Worm (Caenorhabditis elegans): Measurements from ENCODE around the gene C50H2.13.

The C50H2.13 gene

ce11 chrV:9901119-9901518 is 25.2 kb upstream of the C50H2.13 start:
- TF ChIP-seq dmd-4 (tag; optimal IDR thresholded peaks at IDR 0.05; ENCODE audit: borderline replicate concordance) (no peak), ttx-3 (tag; optimal IDR thresholded peaks at IDR 0.05) (no peak)

ce11 chrV:9906115-9906514 is 20.2 kb upstream of the C50H2.13 start, which contains the start of gene fipr-11:
TSS of gene fipr-11 (minus strand) at chrV:9906215.
- no peak for TF ChIP-seq eyg-1 (tag; optimal IDR thresholded peaks at IDR 0.05)
- TF ChIP-seq fkh-10 (GFP tag; optimal IDR thresholded peaks at IDR 0.05): no peak
- no peak for TF ChIP-seq ztf-16 (tag; optimal IDR thresholded peaks at IDR 0.05)
- no peak for TF ChIP-seq mec-3 (tag; optimal IDR thresholded peaks at IDR 0.05; ENCODE audit: borderline replicate concordance)
- no peak for TF ChIP-seq lin-11 (tag; optimal IDR thresholded peaks at IDR 0.05)
- TF ChIP-seq hlh-15 (tag; optimal IDR thresholded peaks at IDR 0.05): no peak
- TF ChIP-seq dmd-4 (tag; optimal IDR thresholded peaks at IDR 0.05; ENCODE audit: borderline replicate concordance): no peak
- TF ChIP-seq hlh-8 (tag; optimal IDR thresholded peaks at IDR 0.05): no peak
- TF ChIP-seq ceh-30 (tag; optimal IDR thresholded peaks at IDR 0.05): no peak

DNA sequence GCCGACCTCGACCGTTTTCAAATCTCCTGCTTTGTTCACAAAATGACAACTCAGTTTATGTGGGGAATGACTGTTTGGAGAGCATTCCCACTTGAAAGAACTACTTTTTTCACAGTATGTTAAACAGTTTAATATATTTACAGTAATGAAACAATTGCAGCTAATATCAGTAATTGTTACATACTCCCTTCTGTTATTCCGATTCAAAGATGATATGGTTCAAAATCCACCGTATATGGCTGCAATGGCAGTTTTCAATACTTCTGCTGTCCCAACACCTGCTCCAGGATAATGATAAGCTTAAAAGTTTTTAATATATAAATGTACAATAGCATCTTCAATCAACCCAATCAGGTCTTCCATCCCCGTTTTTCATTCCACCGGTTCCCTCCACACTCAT is 19.1 kb upstream of the C50H2.13 start:
- TF ChIP-seq sox-2 (GFP tag; IDR thresholded peaks at IDR 0.05) (no peak), ahr-1 (tag; optimal IDR thresholded peaks at IDR 0.05) (no peak), pha-4 (tag; optimal IDR thresholded peaks at IDR 0.05) (no peak), fkh-6 (tag; optimal IDR thresholded peaks at IDR 0.05) (no peak), gmeb-2 (tag; optimal IDR thresholded peaks at IDR 0.05) (no peak), ceh-34 (tag; optimal IDR thresholded peaks at IDR 0.05) (no peak), unc-42 (tag; optimal IDR thresholded peaks at IDR 0.05) (no peak), fkh-10 (GFP tag; optimal IDR thresholded peaks at IDR 0.05) (no peak), ceh-48 (tag; optimal IDR thresholded peaks at IDR 0.05) (no peak), ref-2 (tag; optimal IDR thresholded peaks at IDR 0.05) (no peak), zip-5 (tag; optimal IDR thresholded peaks at IDR 0.05) (no peak), eyg-1 (tag; optimal IDR thresholded peaks at IDR 0.05) (no peak), pqm-1 (tag; optimal IDR thresholded peaks at IDR 0.05) (no peak), unc-55 (GFP tag; optimal IDR thresholded peaks at IDR 0.05) (no peak), elt-2 (tag; optimal IDR thresholded peaks at IDR 0.05) (no peak), ceh-45 (GFP tag; IDR thresholded peaks at IDR 0.05) (no peak), tbx-7 (tag; optimal IDR thresholded peaks at IDR 0.05) (no peak), nhr-232 (tag; optimal IDR thresholded peaks at IDR 0.05) (no peak), T23F11.4 (GFP tag; optimal IDR thresholded peaks at IDR 0.05) (no peak)

DNA sequence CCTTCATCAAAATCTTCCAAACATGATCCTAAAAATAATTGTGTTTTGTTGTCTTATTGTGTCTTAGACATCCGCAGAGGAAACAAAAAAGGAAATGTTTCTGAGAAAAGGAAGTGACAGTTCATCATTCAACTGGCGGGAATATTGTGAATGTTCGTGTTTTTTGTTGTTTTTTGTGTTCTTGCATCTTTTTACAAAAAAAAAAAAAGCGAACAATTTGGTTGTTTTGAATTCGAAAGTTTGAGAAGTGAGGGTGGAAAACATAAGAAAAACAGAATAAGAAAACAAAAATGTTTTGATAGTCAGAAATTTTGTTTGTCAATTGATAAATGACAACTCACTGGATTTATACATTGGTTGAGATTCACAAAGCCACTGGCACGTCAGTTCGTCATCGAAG is 16.7 kb upstream of the C50H2.13 start:
- TF ChIP-seq C08G9.2 (tag; optimal IDR thresholded peaks at IDR 0.05) (no peak), ceh-6 (GFP tag; optimal IDR thresholded peaks at IDR 0.05) (no peak), ama-1 (optimal IDR thresholded peaks at IDR 0.05) (no peak), sox-2 (GFP tag; IDR thresholded peaks at IDR 0.05) (no peak), ahr-1 (tag; optimal IDR thresholded peaks at IDR 0.05) (no peak), mec-3 (tag; optimal IDR thresholded peaks at IDR 0.05; ENCODE audit: borderline replicate concordance) (no peak), F13H6.1 (tag; optimal IDR thresholded peaks at IDR 0.05) (no peak)

ce11 chrV:9911165-9911564 is 15.2 kb upstream of the C50H2.13 start:
- TF ChIP-seq unc-42 (tag; optimal IDR thresholded peaks at IDR 0.05) (peak; percentile 90), odd-2 (tag; optimal IDR thresholded peaks at IDR 0.05) (no peak)

- TF ChIP-seq ceh-9 (tag; optimal IDR thresholded peaks at IDR 0.05) (no peak), ceh-14 (tag; optimal IDR thresholded peaks at IDR 0.05) (no peak), syd-9 (tag; optimal IDR thresholded peaks at IDR 0.05) (no peak), lin-11 (tag; optimal IDR thresholded peaks at IDR 0.05) (no peak), ceh-22 (tag; optimal IDR thresholded peaks at IDR 0.05) (no peak), unc-86 (tag; optimal IDR thresholded peaks at IDR 0.05) (no peak), nfya-1 (tag; optimal IDR thresholded peaks at IDR 0.05) (no peak), hlh-30 (tag; optimal IDR thresholded peaks at IDR 0.05; ENCODE audit: insufficient read depth) (no peak), pat-9 (tag; optimal IDR thresholded peaks at IDR 0.05) (no peak), sdc-2 (tag; optimal IDR thresholded peaks at IDR 0.05) (no peak), pha-4 (tag; optimal IDR thresholded peaks at IDR 0.05) (no peak)
Observed at ce11 chrV:9913863-9914262, 12.5 kb upstream of the C50H2.13 start, which contains the start of gene fipr-10. TSS of gene fipr-10 (plus strand) at chrV:9914163.
